Worm (Caenorhabditis elegans) whole organism, L1 larva: ENCODE results near the gene Y71H2AM.14.
A peak's percentile ranks its signal among the peaks of the same experiment; 100 is the strongest.

Experiments
- F16B12.6 ChIP-seq: fragments of 150-350 bp; optimal IDR thresholded peaks from 2 replicates; lab custom pipeline; 2014; ENCODE audit warnings: missing biosample characterization, missing genetic modification characterization
- Y116A8C.19 ChIP-seq: sonication (generic microtip); optimal IDR thresholded peaks from 2 replicates; lab custom pipeline; 2016; ENCODE audit warnings: missing compliant biosample characterization, missing genetic modification characterization, borderline replicate concordance
- ama-1 ChIP-seq: fragments of 150-350 bp; optimal IDR thresholded peaks from 2 replicates; lab custom pipeline; 2014
- blmp-1 ChIP-seq: fragments of 150-350 bp; optimal IDR thresholded peaks from 2 replicates; lab custom pipeline; 2014; ENCODE audit warnings: missing biosample characterization, missing genetic modification characterization
- dpl-1 ChIP-seq, 3 experiments: fragments of 150-350 bp in 2 of 3; sonication (generic microtip) in 1 of 3; optimal IDR thresholded peaks; 2 replicates each; lab custom pipeline; 2014 to 2017; ENCODE audit warnings: missing biosample characterization in 3 of 3, missing genetic modification characterization in 3 of 3, missing genetic modification reagents in 3 of 3
- efl-1 ChIP-seq, 4 experiments: fragments of 150-350 bp; optimal IDR thresholded peaks in 3 of 4; peaks in 1 of 4; 1 replicate in 1 of 4; 2 replicates in 3 of 4; lab custom pipeline; 2014; ENCODE audit warnings: missing biosample characterization in 2 of 4, missing genetic modification characterization in 2 of 4, missing genetic modification reagents in 2 of 4
- efl-3 ChIP-seq: fragments of 200-800 bp; sonication (Bioruptor generic); optimal IDR thresholded peaks from 2 replicates; lab custom pipeline; 2018; ENCODE audit warnings: mild to moderate bottlenecking, missing genetic modification characterization, missing compliant biosample characterization
- egl-13 ChIP-seq: sonication (generic microtip); optimal IDR thresholded peaks from 2 replicates; lab custom pipeline; 2016; ENCODE audit warnings: missing genotype, missing genetic modification reagents, missing genetic modification characterization, missing compliant biosample characterization
- egl-27 ChIP-seq, 2 experiments: fragments of 150-350 bp in 1 of 2; sonication (generic microtip); optimal IDR thresholded peaks; 3 replicates each; lab custom pipeline; 2017 to 2018; ENCODE audit warnings: missing biosample characterization in 2 of 2, missing genetic modification characterization in 2 of 2, missing genetic modification reagents in 2 of 2
- elt-3 ChIP-seq, 6 experiments: fragments of 150-350 bp in 1 of 6; sonication (generic microtip); optimal IDR thresholded peaks; 2 replicates each; lab custom pipeline; 2017 to 2018; ENCODE audit warnings: missing biosample characterization in 6 of 6, missing genetic modification characterization in 6 of 6, inconsistent platforms in 1 of 6
- fkh-10 ChIP-seq: sonication (generic microtip); optimal IDR thresholded peaks from 2 replicates; lab custom pipeline; 2017; ENCODE audit warnings: missing biosample characterization, missing genetic modification reagents, missing genetic modification characterization
- fos-1 ChIP-seq: fragments of 150-350 bp; optimal IDR thresholded peaks from 2 replicates; lab custom pipeline; 2014; ENCODE audit warnings: missing biosample characterization, missing genetic modification characterization
- hlh-17 ChIP-seq: fragments of 200-800 bp; sonication (Bioruptor generic); optimal IDR thresholded peaks from 2 replicates; lab custom pipeline; 2018; ENCODE audit warnings: missing genetic modification characterization, mild to moderate bottlenecking, missing compliant biosample characterization, moderate library complexity, borderline replicate concordance
- hpl-2 ChIP-seq: fragments of 150-350 bp; optimal IDR thresholded peaks from 2 replicates; lab custom pipeline; 2014; ENCODE audit warnings: missing biosample characterization, missing genetic modification reagents, missing genetic modification characterization
- irx-1 ChIP-seq: sonication (generic microtip); optimal IDR thresholded peaks from 2 replicates; lab custom pipeline; 2016; ENCODE audit warnings: missing genetic modification characterization, missing compliant biosample characterization
- lin-13 ChIP-seq: fragments of 150-350 bp; optimal IDR thresholded peaks from 2 replicates; lab custom pipeline; 2014; ENCODE audit warnings: missing biosample characterization, missing genetic modification reagents, missing genetic modification characterization
- lin-35 ChIP-seq, 2 experiments: fragments of 150-350 bp; optimal IDR thresholded peaks; 2 replicates each; lab custom pipeline; 2014; ENCODE audit warnings: missing biosample characterization in 2 of 2, missing genetic modification characterization in 2 of 2, missing genetic modification reagents in 2 of 2
- lsy-2 ChIP-seq, 2 experiments: fragments of 150-350 bp; optimal IDR thresholded peaks; 2 replicates each; lab custom pipeline; 2014; ENCODE audit warnings: missing biosample characterization in 2 of 2, missing genetic modification characterization in 2 of 2
- mef-2 ChIP-seq: fragments of 150-350 bp; optimal IDR thresholded peaks from 2 replicates; lab custom pipeline; 2014; ENCODE audit warnings: missing biosample characterization, missing genetic modification characterization
- mep-1 ChIP-seq: fragments of 150-350 bp; optimal IDR thresholded peaks from 2 replicates; lab custom pipeline; 2014; ENCODE audit warnings: missing biosample characterization, missing genetic modification characterization
- nhr-19 ChIP-seq: fragments of 200-800 bp; sonication (Bioruptor generic); conservative IDR thresholded peaks from 2 replicates; pipeline ENCODE4 v1.3.6; 2022; ENCODE audit warnings: missing genetic modification characterization, missing compliant biosample characterization
- nhr-20 ChIP-seq: sonication (generic microtip); optimal IDR thresholded peaks from 2 replicates; lab custom pipeline; 2016; ENCODE audit warnings: mild to moderate bottlenecking, missing genetic modification characterization, missing compliant biosample characterization
- nhr-237 ChIP-seq: fragments of 150-350 bp; optimal IDR thresholded peaks from 2 replicates; lab custom pipeline; 2014; ENCODE audit warnings: missing biosample characterization, missing genetic modification characterization
- nhr-71 ChIP-seq: sonication (generic microtip); optimal IDR thresholded peaks from 2 replicates; lab custom pipeline; 2016; ENCODE audit warnings: mild to moderate bottlenecking, missing genetic modification characterization, moderate library complexity, missing compliant biosample characterization
- nhr-85 ChIP-seq: sonication (generic microtip); peaks from one replicate; lab custom pipeline; 2016; ENCODE audit warnings: missing genetic modification characterization, inconsistent platforms, missing compliant biosample characterization
- nhr-90 ChIP-seq: sonication (generic microtip); optimal IDR thresholded peaks from 2 replicates; lab custom pipeline; 2016; ENCODE audit warnings: mild to moderate bottlenecking, missing genetic modification characterization, missing compliant biosample characterization; ENCODE audit not compliant: poor library complexity
- rnt-1 ChIP-seq: sonication (generic microtip); optimal IDR thresholded peaks from 2 replicates; lab custom pipeline; 2016; ENCODE audit warnings: mild to moderate bottlenecking, missing genetic modification characterization, moderate library complexity, missing compliant biosample characterization
- skn-1 ChIP-seq: fragments of 150-350 bp; optimal IDR thresholded peaks from 2 replicates; lab custom pipeline; 2014; ENCODE audit warnings: missing biosample characterization, missing genetic modification characterization
- snpc-4 ChIP-seq: fragments of 150-350 bp; optimal IDR thresholded peaks from 2 replicates; lab custom pipeline; 2014; ENCODE audit warnings: missing biosample characterization, missing genetic modification characterization
- snu-23 ChIP-seq: sonication (generic microtip); optimal IDR thresholded peaks from 2 replicates; lab custom pipeline; 2016; ENCODE audit warnings: missing genetic modification characterization, missing compliant biosample characterization
- sox-4 ChIP-seq: sonication (generic microtip); optimal IDR thresholded peaks from 2 replicates; lab custom pipeline; 2016; ENCODE audit warnings: missing genetic modification characterization, missing compliant biosample characterization
- tlp-1 ChIP-seq: fragments of 150-350 bp; optimal IDR thresholded peaks from 2 replicates; lab custom pipeline; 2014; ENCODE audit warnings: missing biosample characterization, missing genetic modification characterization
- unc-130 ChIP-seq: fragments of 150-350 bp; optimal IDR thresholded peaks from 2 replicates; lab custom pipeline; 2017; ENCODE audit warnings: missing biosample characterization, missing genetic modification characterization, inconsistent platforms
- xbp-1 ChIP-seq: sonication (generic microtip); optimal IDR thresholded peaks from 2 replicates; lab custom pipeline; 2016; ENCODE audit warnings: missing genetic modification characterization, missing compliant biosample characterization

The Y71H2AM.14 gene

ce11 chrIII:2725221-2726203, 20.9 kb downstream of the Y71H2AM.14 start, which contains the start of gene cosa-1:
TSS of gene cosa-1 (plus strand) at chrIII:2726116.
- TF ChIP-seq fkh-10 (GFP tag; lab: Kevin White, UChicago) = no peak
- no peak for TF ChIP-seq irx-1
- peak in 1 of 2 experiments; percentile 12 for TF ChIP-seq lin-35 (GFP tag; optimal IDR thresholded peaks at IDR 0.05; lab: Kevin White, UChicago)
- TF ChIP-seq fos-1 (tag; lab: Kevin White, UChicago) = peak; percentile 6
- no peak for TF ChIP-seq mef-2 (tag; lab: Kevin White, UChicago)
- TF ChIP-seq F16B12.6 (tag; lab: Kevin White, UChicago) = peak; percentile 75
- no peak for TF ChIP-seq egl-13 (tag; lab: Kevin White, UChicago)
- TF ChIP-seq nhr-85 (tag; lab: Kevin White, UChicago) = no peak
- TF ChIP-seq efl-1 (optimal IDR thresholded peaks at IDR 0.05; lab: Kevin White, UChicago) = peak in 1 of 2 experiments; percentile 13
- peak; percentile 0 to 50 for TF ChIP-seq efl-1 (GFP tag; optimal IDR thresholded peaks at IDR 0.05 in 1 of 2; lab: Kevin White, UChicago)
- TF ChIP-seq elt-3 (tag; optimal IDR thresholded peaks at IDR 0.05; lab: Kevin White, UChicago) = no peak
- TF ChIP-seq lsy-2 (tag; optimal IDR thresholded peaks at IDR 0.05; lab: Kevin White, UChicago) = peak in 1 of 2 experiments; percentile 18
- no peak for TF ChIP-seq ama-1 (lab: Kevin White, UChicago)
- TF ChIP-seq snpc-4 = no peak
- TF ChIP-seq hlh-17 (GFP tag; lab: Kevin White, UChicago) = no peak
- TF ChIP-seq dpl-1 (GFP tag; optimal IDR thresholded peaks at IDR 0.05; lab: Kevin White, UChicago) = peak in 1 of 3 experiments; percentile 38
- no peak for TF ChIP-seq efl-3 (GFP tag; lab: Kevin White, UChicago)
- TF ChIP-seq nhr-71 (tag; lab: Kevin White, UChicago) = no peak
- TF ChIP-seq blmp-1 (tag; lab: Kevin White, UChicago) = peak; percentile 9
- TF ChIP-seq mep-1 = peak; percentile 5
- no peak for TF ChIP-seq nhr-20
- no peak for TF ChIP-seq rnt-1 (tag; lab: Kevin White, UChicago)
- peak; percentile 7 for TF ChIP-seq unc-130 (tag; lab: Kevin White, UChicago)

ce11 chrIII:2724992-2725220, 21.5 kb downstream of the Y71H2AM.14 start, which contains the start of gene Y71H2AM.11:
TSS of gene Y71H2AM.11 (minus strand) at chrIII:2725092.
- TF ChIP-seq nhr-90 (tag; lab: Kevin White, UChicago) (no peak), Y116A8C.19 (tag; lab: Kevin White, UChicago) (no peak), snu-23 (GFP tag; lab: Kevin White, UChicago) (no peak), lin-35 (GFP tag; optimal IDR thresholded peaks at IDR 0.05; lab: Kevin White, UChicago) (no peak), nhr-71 (tag; lab: Kevin White, UChicago) (no peak), egl-27 (tag; optimal IDR thresholded peaks at IDR 0.05; lab: Kevin White, UChicago) (no peak), sox-4 (tag; lab: Kevin White, UChicago) (no peak), nhr-19 (GFP tag; lab: Robert Waterston, UW) (no peak)

ce11 chrIII:2716514-2716913, 29.9 kb downstream of the Y71H2AM.14 start, which contains the start of gene tmem-132:
TSS of gene tmem-132 (minus strand) at chrIII:2716614.
- TF ChIP-seq nhr-237 (tag; lab: Kevin White, UChicago) = no peak
- no peak for TF ChIP-seq xbp-1 (tag; lab: Kevin White, UChicago)
- TF ChIP-seq, all 84 proteins: peak for 0

ce11 chrIII:2711527-2711926, 34.9 kb downstream of the Y71H2AM.14 start:
- TF ChIP-seq dpl-1 (GFP tag; optimal IDR thresholded peaks at IDR 0.05; lab: Kevin White, UChicago) (no peak), tlp-1 (tag; lab: Kevin White, UChicago) (no peak), lin-13 (GFP tag; lab: Kevin White, UChicago) (no peak), skn-1 (no peak), efl-1 (optimal IDR thresholded peaks at IDR 0.05; lab: Kevin White, UChicago) (no peak), efl-1 (GFP tag; optimal IDR thresholded peaks at IDR 0.05 in 1 of 2; lab: Kevin White, UChicago) (no peak), hpl-2 (no peak)
- TF ChIP-seq, all 84 proteins: peak for 0
